Fruit fly (Drosophila melanogaster) whole organism, embryonic: ENCODE data around the gene Tbcd.
A peak's percentile ranks its signal among the peaks of the same experiment; 100 is the strongest.

Experiments
- ATbp ChIP-seq: fragments of 200-800 bp; sonication (Bioruptor generic); optimal IDR thresholded peaks from 2 replicates; lab custom pipeline; 2017; ENCODE audit warnings: missing biosample characterization, mild to moderate bottlenecking, missing genetic modification characterization, missing genetic modification reagents
- Adf1 ChIP-seq: fragments of 200-800 bp; sonication (Bioruptor generic); IDR thresholded peaks from 2 replicates; pipeline ENCODE4 v1.3.6; 2022; ENCODE audit warnings: missing biosample characterization, missing genetic modification characterization
- B-H2 ChIP-seq: fragments of 200-800 bp; sonication (Bioruptor generic); optimal IDR thresholded peaks from 2 replicates; lab custom pipeline; 2018; ENCODE audit warnings: missing biosample characterization, mild to moderate bottlenecking, missing genetic modification characterization
- CG11504 ChIP-seq: fragments of 200-800 bp; sonication (Bioruptor generic); optimal IDR thresholded peaks from 3 replicates; lab custom pipeline; 2019; ENCODE audit warnings: missing biosample characterization, mild to moderate bottlenecking, missing genetic modification characterization, moderate library complexity
- CG12744 ChIP-seq: fragments of 200-800 bp; sonication (Bioruptor generic); optimal IDR thresholded peaks from 2 replicates; lab custom pipeline; 2016; ENCODE audit warnings: missing biosample characterization, missing genetic modification characterization
- CG13287 ChIP-seq: fragments of 200-800 bp; sonication (Bioruptor generic); IDR thresholded peaks from 2 replicates; pipeline ENCODE4 v1.3.6; 2022; ENCODE audit warnings: missing biosample characterization, missing genetic modification characterization; ENCODE audit not compliant: partially characterized antibody
- CG14860 ChIP-seq: fragments of 200-800 bp; sonication (Bioruptor generic); IDR thresholded peaks from 3 replicates; pipeline ENCODE4 v1.3.6; 2022; ENCODE audit warnings: missing biosample characterization, missing genetic modification characterization; ENCODE audit not compliant: partially characterized antibody
- CG1529 ChIP-seq: fragments of 200-800 bp; sonication (Bioruptor generic); optimal IDR thresholded peaks from 3 replicates; lab custom pipeline; 2018; ENCODE audit warnings: missing biosample characterization, missing genetic modification characterization
- CG17912 ChIP-seq: fragments of 200-800 bp; sonication (Bioruptor generic); optimal IDR thresholded peaks from 2 replicates; lab custom pipeline; 2018; ENCODE audit warnings: missing biosample characterization, mild to moderate bottlenecking, missing genetic modification characterization
- CG2712 ChIP-seq: fragments of 200-800 bp; optimal IDR thresholded peaks from 3 replicates; lab custom pipeline; 2019; ENCODE audit warnings: missing biosample characterization, mild to moderate bottlenecking, missing genetic modification characterization, moderate library complexity
- CG4617 ChIP-seq: fragments of 200-800 bp; sonication (Bioruptor generic); optimal IDR thresholded peaks from 3 replicates; lab custom pipeline; 2016; ENCODE audit warnings: missing biosample characterization, missing genetic modification characterization, borderline replicate concordance
- CG5953 ChIP-seq: fragments of 200-800 bp; sonication (Bioruptor generic); IDR thresholded peaks from 2 replicates; pipeline ENCODE4 v1.3.6; 2022; ENCODE audit warnings: missing biosample characterization, missing genetic modification characterization
- CG7271 ChIP-seq: fragments of 200-800 bp; sonication (Bioruptor generic); optimal IDR thresholded peaks from 2 replicates; lab custom pipeline; 2018; ENCODE audit warnings: missing biosample characterization, mild to moderate bottlenecking, missing genetic modification characterization, moderate library complexity
- CG7745 ChIP-seq: fragments of 200-800 bp; sonication (Bioruptor generic); optimal IDR thresholded peaks from 2 replicates; lab custom pipeline; 2018; ENCODE audit warnings: missing biosample characterization, mild to moderate bottlenecking, missing genetic modification characterization, moderate library complexity
- CG8359 ChIP-seq: fragments of 200-800 bp; sonication (Bioruptor generic); optimal IDR thresholded peaks from 2 replicates; lab custom pipeline; 2017; ENCODE audit warnings: missing biosample characterization, mild to moderate bottlenecking, missing genetic modification characterization, borderline replicate concordance
- CG9215 ChIP-seq: fragments of 200-800 bp; sonication (Bioruptor generic); IDR thresholded peaks from 2 replicates; pipeline ENCODE4 v1.3.6; 2022; ENCODE audit warnings: missing biosample characterization, missing genetic modification characterization
- CG9817 ChIP-seq: fragments of 200-800 bp; sonication (Bioruptor generic); optimal IDR thresholded peaks from 2 replicates; lab custom pipeline; 2018; ENCODE audit warnings: missing biosample characterization, mild to moderate bottlenecking, missing genetic modification characterization, moderate library complexity
- H15 ChIP-seq: fragments of 200-800 bp; sonication (Bioruptor generic); IDR thresholded peaks from 3 replicates; pipeline ENCODE4 v1.3.6; 2022; ENCODE audit warnings: missing biosample characterization, missing genetic modification characterization
- HLH4C ChIP-seq: fragments of 200-800 bp; sonication (Bioruptor generic); IDR thresholded peaks from 3 replicates; pipeline ENCODE4 v1.3.6; 2022; ENCODE audit warnings: missing biosample characterization, missing genetic modification characterization; ENCODE audit not compliant: partially characterized antibody
- Max ChIP-seq: fragments of 200-800 bp; sonication (Bioruptor generic); optimal IDR thresholded peaks from 2 replicates; lab custom pipeline; 2016; ENCODE audit warnings: missing biosample characterization, mild to moderate bottlenecking, missing genetic modification characterization
- Sox100B ChIP-seq: fragments of 200-800 bp; sonication (Bioruptor generic); optimal IDR thresholded peaks from 3 replicates; lab custom pipeline; 2018; ENCODE audit warnings: missing biosample characterization, mild to moderate bottlenecking, missing genetic modification characterization
- Spps ChIP-seq: fragments of 200-800 bp; sonication (Bioruptor generic); optimal IDR thresholded peaks from 2 replicates; lab custom pipeline; 2018; ENCODE audit warnings: missing biosample characterization, mild to moderate bottlenecking, missing genetic modification characterization
- Stat92E ChIP-seq, 3 experiments: fragments of >200 bp in 2 of 3; fragments of 200-800 bp in 1 of 3; sonication (Bioruptor generic) in 1 of 3; optimal IDR thresholded peaks; 2 replicates each; lab custom pipeline; 2017 to 2019; ENCODE audit warnings: missing biosample characterization in 3 of 3, missing genetic modification characterization in 3 of 3, mild to moderate bottlenecking in 1 of 3, moderate library complexity in 1 of 3
- TFAM ChIP-seq: fragments of 200-800 bp; sonication (Bioruptor generic); optimal IDR thresholded peaks from 2 replicates; lab custom pipeline; 2017; ENCODE audit warnings: missing biosample characterization, missing genetic modification characterization, inconsistent platforms
- az2 ChIP-seq: fragments of 200-800 bp; sonication (Bioruptor generic); optimal IDR thresholded peaks from 3 replicates; lab custom pipeline; 2016; ENCODE audit warnings: missing biosample characterization, missing genetic modification characterization
- bigmax ChIP-seq: fragments of 200-800 bp; sonication (Bioruptor generic); optimal IDR thresholded peaks from 2 replicates; lab custom pipeline; 2018; ENCODE audit warnings: missing biosample characterization, mild to moderate bottlenecking, missing genetic modification characterization
- bowl ChIP-seq: fragments of 200-800 bp; sonication (Bioruptor generic); IDR thresholded peaks from 2 replicates; pipeline ENCODE4 v1.3.6; 2022; ENCODE audit warnings: missing biosample characterization, missing genetic modification characterization
- da ChIP-seq: fragments of 200-800 bp; sonication (Bioruptor generic); optimal IDR thresholded peaks from 2 replicates; lab custom pipeline; 2016; ENCODE audit warnings: missing biosample characterization, missing genetic modification characterization
- gem ChIP-seq: fragments of 200-800 bp; sonication (Bioruptor generic); optimal IDR thresholded peaks from 2 replicates; lab custom pipeline; 2019; ENCODE audit warnings: missing biosample characterization, mild to moderate bottlenecking, missing genetic modification characterization, moderate library complexity
- grn ChIP-seq: fragments of 200-800 bp; sonication (Bioruptor generic); optimal IDR thresholded peaks from 3 replicates; lab custom pipeline; 2017; ENCODE audit warnings: missing biosample characterization, missing genetic modification characterization
- hkb ChIP-seq, 2 experiments: fragments of 200-800 bp in 1 of 2; fragments of >200 bp in 1 of 2; sonication (Bioruptor generic) in 1 of 2; IDR thresholded peaks in 1 of 2; optimal IDR thresholded peaks in 1 of 2; 2 replicates each; pipeline versions ENCODE4 v1.3.6 to Lab custom; 2017 to 2022; ENCODE audit warnings: missing biosample characterization in 1 of 2, missing genetic modification characterization in 1 of 2
- lola ChIP-seq, 3 experiments: fragments of >200 bp in 2 of 3; fragments of 200-800 bp in 1 of 3; sonication (Bioruptor generic) in 1 of 3; optimal IDR thresholded peaks; 2 replicates each; lab custom pipeline; 2017 to 2019; ENCODE audit warnings: missing biosample characterization in 3 of 3, missing genetic modification characterization in 3 of 3, mild to moderate bottlenecking in 1 of 3, moderate library complexity in 1 of 3
- maf-S ChIP-seq: fragments of 200-800 bp; sonication (Bioruptor generic); optimal IDR thresholded peaks from 2 replicates; lab custom pipeline; 2016; ENCODE audit warnings: missing biosample characterization, missing genetic modification characterization
- pb ChIP-seq: fragments of 200-800 bp; sonication (Bioruptor generic); optimal IDR thresholded peaks from 3 replicates; lab custom pipeline; 2016; ENCODE audit warnings: missing biosample characterization, missing genetic modification characterization
- pho ChIP-seq: fragments of 200-800 bp; sonication (Bioruptor generic); optimal IDR thresholded peaks from 2 replicates; lab custom pipeline; 2016; ENCODE audit warnings: missing biosample characterization, missing genetic modification characterization
- ranshi ChIP-seq: fragments of 200-800 bp; sonication (Bioruptor generic); IDR thresholded peaks from 2 replicates; pipeline ENCODE4 v1.3.6; 2022; ENCODE audit warnings: missing biosample characterization, missing genetic modification characterization
- row ChIP-seq: fragments of 200-800 bp; sonication (Bioruptor generic); IDR thresholded peaks from 3 replicates; pipeline ENCODE4 v1.3.6; 2022; ENCODE audit warnings: missing biosample characterization, missing genetic modification characterization
- sc ChIP-seq, 3 experiments: fragments of >200 bp in 2 of 3; fragments of 200-800 bp in 1 of 3; sonication (Bioruptor generic) in 1 of 3; optimal IDR thresholded peaks; 2 replicates in 2 of 3; 3 replicates in 1 of 3; lab custom pipeline; 2017; ENCODE audit warnings: mild to moderate bottlenecking in 1 of 3, missing biosample characterization in 1 of 3, missing genetic modification characterization in 1 of 3, missing genetic modification reagents in 1 of 3
- scrt ChIP-seq: fragments of 200-800 bp; sonication (Bioruptor generic); optimal IDR thresholded peaks from 2 replicates; lab custom pipeline; 2018; ENCODE audit warnings: missing biosample characterization, mild to moderate bottlenecking, missing genetic modification characterization, moderate library complexity
- slp2 ChIP-seq: fragments of 200-800 bp; sonication (Bioruptor generic); optimal IDR thresholded peaks from 2 replicates; lab custom pipeline; 2016; ENCODE audit warnings: missing biosample characterization, missing genetic modification characterization
- tna ChIP-seq: fragments of 200-800 bp; sonication (Bioruptor generic); IDR thresholded peaks from 2 replicates; pipeline ENCODE4 v1.3.6; 2022; ENCODE audit warnings: missing biosample characterization, missing genetic modification characterization; ENCODE audit not compliant: partially characterized antibody
- trem ChIP-seq: fragments of 200-800 bp; optimal IDR thresholded peaks from 3 replicates; lab custom pipeline; 2019; ENCODE audit warnings: missing biosample characterization, mild to moderate bottlenecking, missing genetic modification characterization, moderate library complexity
- trh ChIP-seq: fragments of 200-800 bp; sonication (Bioruptor generic); optimal IDR thresholded peaks from 2 replicates; lab custom pipeline; 2016; ENCODE audit warnings: missing biosample characterization, missing genetic modification characterization
- tx ChIP-seq: fragments of 200-800 bp; sonication (Bioruptor generic); optimal IDR thresholded peaks from 2 replicates; lab custom pipeline; 2016; ENCODE audit warnings: missing biosample characterization, missing genetic modification characterization
- zen ChIP-seq: fragments of 200-800 bp; sonication (Bioruptor generic); optimal IDR thresholded peaks from 3 replicates; lab custom pipeline; 2018; ENCODE audit warnings: missing biosample characterization, mild to moderate bottlenecking, missing genetic modification characterization, moderate library complexity
- zfh1 ChIP-seq: fragments of 200-800 bp; sonication (Bioruptor generic); IDR thresholded peaks from 3 replicates; pipeline ENCODE4 v1.3.6; 2022; ENCODE audit warnings: missing biosample characterization, missing genetic modification characterization

Tbcd gene

DNA sequence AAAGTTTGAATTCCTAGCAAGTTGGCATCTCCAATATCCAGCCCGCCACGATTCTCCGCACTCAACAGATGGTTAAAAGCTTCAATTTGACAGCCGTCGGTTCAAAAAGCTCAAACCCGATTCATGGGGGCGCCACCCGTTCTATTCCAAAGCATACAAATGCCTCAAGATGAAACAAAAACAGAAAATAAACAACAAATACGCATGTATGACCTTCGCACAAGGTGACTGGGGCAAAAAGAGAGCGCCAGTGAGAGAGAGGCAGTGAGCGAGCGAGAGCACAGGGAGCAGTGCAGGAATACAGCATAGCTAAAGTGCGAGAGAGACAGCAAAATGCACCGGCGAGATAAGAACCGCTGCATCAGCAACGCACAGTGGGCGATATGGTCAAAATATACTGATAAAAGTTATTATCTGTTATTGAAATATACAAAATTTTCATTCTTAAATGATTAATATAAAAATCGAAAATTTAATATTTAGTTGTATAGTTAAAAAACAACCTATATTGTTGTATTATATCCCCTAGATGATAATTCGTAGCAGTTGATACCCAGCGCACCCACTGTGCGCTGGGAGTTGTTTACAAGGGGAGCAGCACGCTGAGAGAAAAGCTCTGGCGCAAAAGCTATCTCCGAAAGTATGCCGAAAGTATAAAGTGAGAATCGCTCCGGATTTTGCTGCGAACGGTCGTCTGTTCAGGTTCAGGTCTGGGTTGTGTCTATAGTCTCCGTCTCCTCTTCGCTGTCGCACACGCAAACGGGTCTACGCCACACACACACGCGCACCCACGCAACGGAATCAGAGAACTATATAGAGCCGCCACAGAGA lies 16.9 kb upstream of the Tbcd start, which contains the start of gene Glyp (continued):
- TF ChIP-seq pb (GFP tag; lab: Kevin White, UChicago) (peak; percentile 56), Max (GFP tag; lab: Kevin White, UChicago) (peak; percentile 96), CG8359 (GFP tag; lab: Kevin White, UChicago) (peak; percentile 93), CG9817 (peak; percentile 95), CG7271 (tag; lab: Kevin White, UChicago) (peak; percentile 81), zen (peak; percentile 91), B-H2 (GFP tag; lab: Kevin White, UChicago) (peak; percentile 97), CG13287 (GFP tag; lab: Robert Waterston, UW) (peak; percentile 68), slp2 (GFP tag; lab: Kevin White, UChicago) (peak; percentile 68), ATbp (peak; percentile 98), sc (optimal IDR thresholded peaks at IDR 0.05; lab: Kevin White, UChicago) (no peak), sc (GFP tag; optimal IDR thresholded peaks at IDR 0.05; lab: Kevin White, UChicago) (peak; percentile 96), CG17912 (GFP tag; lab: Kevin White, UChicago) (peak; percentile 47), trem (tag; lab: Kevin White, UChicago) (peak; percentile 98), ranshi (GFP tag; lab: Robert Waterston, UW) (peak; percentile 94), grn (peak; percentile 90), HLH4C (GFP tag; lab: Robert Waterston, UW) (no peak; the same call in 2 of the 3 replicates), Sox100B (GFP tag; lab: Kevin White, UChicago) (peak; percentile 97), tx (GFP tag; lab: Kevin White, UChicago) (peak; percentile 33), Stat92E (GFP tag; optimal IDR thresholded peaks at IDR 0.05; lab: Kevin White, UChicago) (peak in 1 of 3 experiments; percentile 91), CG11504 (tag; lab: Kevin White, UChicago) (peak; percentile 97), tna (GFP tag; lab: Robert Waterston, UW) (no peak), CG5953 (GFP tag; lab: Robert Waterston, UW) (peak; percentile 85), Adf1 (GFP tag; lab: Robert Waterston, UW) (peak; percentile 83), bowl (GFP tag; lab: Robert Waterston, UW) (peak; percentile 86), hkb (optimal IDR thresholded peaks at IDR 0.05; lab: Kevin White, UChicago) (no peak), hkb (GFP tag; IDR thresholded peaks at IDR 0.05; lab: Robert Waterston, UW) (peak; percentile 97), CG1529 (peak; percentile 95), TFAM (GFP tag; lab: Kevin White, UChicago) (peak; percentile 67), CG12744 (no peak), CG7745 (no peak), bigmax (no peak), scrt (GFP tag; lab: Kevin White, UChicago) (peak; percentile 97), row (peak; percentile 99), CG4617 (GFP tag; lab: Kevin White, UChicago) (peak; percentile 83), lola (GFP tag; optimal IDR thresholded peaks at IDR 0.05; lab: Kevin White, UChicago) (peak in 1 of 3 experiments; percentile 95), az2 (peak; percentile 96), CG14860 (GFP tag; lab: Robert Waterston, UW) (no peak), CG9215 (GFP tag; lab: Robert Waterston, UW) (peak; percentile 95), trh (GFP tag; lab: Kevin White, UChicago) (peak; percentile 86), zfh1 (GFP tag; lab: Robert Waterston, UW) (peak; percentile 91), H15 (peak; percentile 91), Spps (peak; percentile 91), CG2712 (peak; percentile 98), gem (tag; lab: Kevin White, UChicago) (peak; percentile 99), pho (GFP tag; lab: Kevin White, UChicago) (peak; percentile 90), maf-S (GFP tag; lab: Kevin White, UChicago) (peak; percentile 39), da (GFP tag; lab: Kevin White, UChicago) (peak; percentile 38)
